Worm (Caenorhabditis elegans) whole organism, L1 larva: ENCODE results near the gene msp-81.

Experiments
- fkh-10 ChIP-seq: sonication (generic microtip); optimal IDR thresholded peaks from 2 replicates; lab custom pipeline; 2017; ENCODE audit warnings: missing biosample characterization, missing genetic modification reagents, missing genetic modification characterization
- lin-15B ChIP-seq: fragments of 150-350 bp; sonication (generic microtip); optimal IDR thresholded peaks from 3 replicates; lab custom pipeline; 2014; ENCODE audit warnings: missing biosample characterization, missing genetic modification characterization
- lin-39 ChIP-seq: fragments of 150-350 bp; optimal IDR thresholded peaks from 2 replicates; lab custom pipeline; 2014; ENCODE audit warnings: missing biosample characterization, missing genetic modification reagents, missing genetic modification characterization
- lir-3 ChIP-seq: sonication (generic microtip); optimal IDR thresholded peaks from 2 replicates; lab custom pipeline; 2016; ENCODE audit warnings: mild to moderate bottlenecking, missing genetic modification characterization, moderate library complexity, missing compliant biosample characterization; ENCODE audit not compliant: poor library complexity
- mdl-1 ChIP-seq, 2 experiments: fragments of 150-350 bp; optimal IDR thresholded peaks; 2 replicates each; lab custom pipeline; 2014 to 2017; ENCODE audit warnings: missing biosample characterization in 2 of 2, missing genetic modification characterization in 2 of 2, inconsistent platforms in 1 of 2
- nhr-11 ChIP-seq: fragments of 150-350 bp; optimal IDR thresholded peaks from 2 replicates; lab custom pipeline; 2014; ENCODE audit warnings: missing biosample characterization, missing genetic modification characterization
- nhr-20 ChIP-seq: sonication (generic microtip); optimal IDR thresholded peaks from 2 replicates; lab custom pipeline; 2016; ENCODE audit warnings: mild to moderate bottlenecking, missing genetic modification characterization, missing compliant biosample characterization
- skn-1 ChIP-seq: fragments of 150-350 bp; optimal IDR thresholded peaks from 2 replicates; lab custom pipeline; 2014; ENCODE audit warnings: missing biosample characterization, missing genetic modification characterization
- snpc-4 ChIP-seq: fragments of 150-350 bp; optimal IDR thresholded peaks from 2 replicates; lab custom pipeline; 2014; ENCODE audit warnings: missing biosample characterization, missing genetic modification characterization
- unc-30 ChIP-seq: sonication (generic microtip); optimal IDR thresholded peaks from 2 replicates; lab custom pipeline; 2017; ENCODE audit warnings: missing biosample characterization, missing genetic modification characterization
- unc-62 ChIP-seq: fragments of 150-350 bp; optimal IDR thresholded peaks from 2 replicates; lab custom pipeline; 2014; ENCODE audit warnings: missing biosample characterization, missing genetic modification reagents, missing genetic modification characterization
- ztf-11 ChIP-seq, 2 experiments: sonication (generic microtip); optimal IDR thresholded peaks; 2 replicates each; lab custom pipeline; 2016 to 2017; ENCODE audit warnings: missing genetic modification characterization in 2 of 2, missing biosample characterization in 1 of 2, missing compliant biosample characterization in 1 of 2

ce11 chrIV:9867915-9868314 lies 31.7 kb upstream of the msp-81 start:
- TF ChIP-seq lin-15B (tag; lab: Kevin White, UChicago) (no peak), nhr-11 (tag; lab: Kevin White, UChicago) (no peak), unc-30 (no peak), nhr-20 (tag; lab: Kevin White, UChicago) (peak; percentile 96), unc-62 (GFP tag; lab: Kevin White, UChicago) (no peak), skn-1 (tag; lab: Kevin White, UChicago) (no peak), lir-3 (tag; lab: Kevin White, UChicago) (peak; percentile 56), lin-39 (no peak), ztf-11 (tag; optimal IDR thresholded peaks at IDR 0.05; lab: Kevin White, UChicago) (no peak), snpc-4 (tag; lab: Kevin White, UChicago) (no peak), mdl-1 (tag; optimal IDR thresholded peaks at IDR 0.05; lab: Kevin White, UChicago) (peak in 1 of 2 experiments; percentile 64), fkh-10 (GFP tag; lab: Kevin White, UChicago) (no peak)
